Fruit fly (Drosophila melanogaster): Measurements from ENCODE around the gene Ggt-1.

Ggt-1 gene

DNA sequence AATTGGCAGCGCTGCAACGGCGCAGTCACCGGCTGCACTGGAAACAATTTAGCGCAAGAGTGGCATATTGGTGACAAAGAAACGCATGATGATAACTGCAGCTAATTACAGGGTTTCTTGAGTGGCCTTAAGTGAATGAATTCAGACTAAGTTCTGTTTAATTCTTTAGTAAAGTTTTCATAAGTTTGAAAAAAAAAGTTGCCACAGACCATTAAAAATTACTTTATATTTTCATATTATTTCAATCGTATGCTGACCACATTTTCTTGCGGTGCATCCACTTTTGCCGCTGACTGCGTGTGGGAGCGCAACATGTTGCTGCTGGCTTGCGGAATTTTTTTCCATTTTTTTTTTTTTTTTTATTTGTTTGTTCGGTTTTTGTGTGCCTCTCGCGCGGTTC lies 40.1 kb upstream of the Ggt-1 start (continued):
- TF ChIP-seq pho (GFP tag; optimal IDR thresholded peaks at IDR 0.05) (no peak), CG33213 (GFP tag; optimal IDR thresholded peaks at IDR 0.05) (no peak), wek (GFP tag; optimal IDR thresholded peaks at IDR 0.05) (no peak), YL-1 (GFP tag; optimal IDR thresholded peaks at IDR 0.05) (no peak), Sox100B (GFP tag; optimal IDR thresholded peaks at IDR 0.05) (peak; percentile 34), CG12299 (tag; optimal IDR thresholded peaks at IDR 0.05) (no peak), Camta (GFP tag; optimal IDR thresholded peaks at IDR 0.05) (no peak), CG30403 (GFP tag; optimal IDR thresholded peaks at IDR 0.05) (peak; percentile 4), Opbp (GFP tag; IDR thresholded peaks at IDR 0.05; ENCODE audit: partially characterized antibody) (no peak), CG17361 (GFP tag; IDR thresholded peaks at IDR 0.05) (0 out of 3 replicates have a peak, but pooled peaks have one; percentile 15), CG11085 (GFP tag; IDR thresholded peaks at IDR 0.05) (no peak), caup (GFP tag; optimal IDR thresholded peaks at IDR 0.05; ENCODE audit: severe bottlenecking) (no peak), Doc3 (GFP tag; IDR thresholded peaks at IDR 0.05; ENCODE audit: partially characterized antibody) (no peak), stwl (tag; optimal IDR thresholded peaks at IDR 0.05) (no peak), Poxn (GFP tag; IDR thresholded peaks at IDR 0.05) (no peak), CG2120 (GFP tag; optimal IDR thresholded peaks at IDR 0.05) (no peak), CG13775 (GFP tag; optimal IDR thresholded peaks at IDR 0.05) (peak; percentile 28), Mad (GFP tag; optimal IDR thresholded peaks at IDR 0.05) (no peak), inv (GFP tag; IDR thresholded peaks at IDR 0.05; ENCODE audit: partially characterized antibody) (no peak), Sry-β (GFP tag; optimal IDR thresholded peaks at IDR 0.05) (no peak), seq (GFP tag; IDR thresholded peaks at IDR 0.05) (no peak), zfh2 (GFP tag; optimal IDR thresholded peaks at IDR 0.05) (no peak), bsh (GFP tag; optimal IDR thresholded peaks at IDR 0.05) (peak; percentile 61 to 63), CG31365 (tag; optimal IDR thresholded peaks at IDR 0.05) (no peak), nau (GFP tag; optimal IDR thresholded peaks at IDR 0.05) (no peak), CG32772 (GFP tag; IDR thresholded peaks at IDR 0.05) (0 out of 2 replicates have a peak, but pooled peaks have one; percentile 27), sima (GFP tag; optimal IDR thresholded peaks at IDR 0.05) (no peak), Antp (GFP tag; optimal IDR thresholded peaks at IDR 0.05) (no peak), CG1647 (GFP tag; optimal IDR thresholded peaks at IDR 0.05) (no peak), vnd (GFP tag; IDR thresholded peaks at IDR 0.05; ENCODE audit: partially characterized antibody) (no peak), lov (optimal IDR thresholded peaks at IDR 0.05) (no peak), lov (GFP tag; IDR thresholded peaks at IDR 0.05) (no peak), CG13287 (GFP tag; IDR thresholded peaks at IDR 0.05; ENCODE audit: partially characterized antibody) (no peak), CG13123 (GFP tag; optimal IDR thresholded peaks at IDR 0.05) (no peak), schlank (tag; optimal IDR thresholded peaks at IDR 0.05) (no peak), zen2 (GFP tag; IDR thresholded peaks at IDR 0.05; ENCODE audit: partially characterized antibody) (no peak), CG9932 (GFP tag; IDR thresholded peaks at IDR 0.05) (no peak), ftz-f1 (GFP tag; optimal IDR thresholded peaks at IDR 0.05) (no peak), otp (GFP tag; IDR thresholded peaks at IDR 0.05) (no peak), Abd-B (GFP tag; optimal IDR thresholded peaks at IDR 0.05) (no peak), D19B (GFP tag; optimal IDR thresholded peaks at IDR 0.05) (no peak), ken (GFP tag; IDR thresholded peaks at IDR 0.05) (no peak), Med (GFP tag) (peak; percentile 76), mam (GFP tag; optimal IDR thresholded peaks at IDR 0.05) (no peak), PHDP (tag; optimal IDR thresholded peaks at IDR 0.05) (peak; percentile 2), CG1603 (tag; optimal IDR thresholded peaks at IDR 0.05) (no peak), hb (GFP tag; IDR thresholded peaks at IDR 0.05; ENCODE audit: partially characterized antibody) (no peak), ap (GFP tag; IDR thresholded peaks at IDR 0.05) (no peak), tin (GFP tag; optimal IDR thresholded peaks at IDR 0.05) (no peak), nerfin-1 (tag; optimal IDR thresholded peaks at IDR 0.05) (peak; percentile 8), dpn (GFP tag; optimal IDR thresholded peaks at IDR 0.05) (no peak)

All from whole organism, embryonic.